Worm (Caenorhabditis elegans) whole organism, late embryonic: ENCODE data around the gene trx-3.

Source experiments
- hlh-13 ChIP-seq: fragments of 200-800 bp; sonication (Bioruptor generic); optimal IDR thresholded peaks from 2 replicates; lab custom pipeline; 2018; ENCODE audit warnings: mild to moderate bottlenecking, missing genetic modification characterization, missing compliant biosample characterization
- lin-11 ChIP-seq: fragments of 200-800 bp; sonication (Bioruptor generic); optimal IDR thresholded peaks from 2 replicates; lab custom pipeline; 2018; ENCODE audit warnings: mild to moderate bottlenecking, missing genetic modification characterization, missing compliant biosample characterization
- odd-2 ChIP-seq: sonication (generic microtip); optimal IDR thresholded peaks from 2 replicates; lab custom pipeline; 2017; ENCODE audit warnings: antibody characterized with exemption, mild to moderate bottlenecking, missing genetic modification characterization, missing compliant biosample characterization
- pha-4 ChIP-seq: fragments of 150-350 bp; optimal IDR thresholded peaks from 2 replicates; lab custom pipeline; 2018; ENCODE audit warnings: missing biosample characterization, missing genetic modification reagents, missing genetic modification characterization
- pros-1 ChIP-seq: fragments of 150-350 bp; optimal IDR thresholded peaks from 2 replicates; lab custom pipeline; 2014; ENCODE audit warnings: missing biosample characterization, missing genetic modification reagents, missing genetic modification characterization

DNA sequence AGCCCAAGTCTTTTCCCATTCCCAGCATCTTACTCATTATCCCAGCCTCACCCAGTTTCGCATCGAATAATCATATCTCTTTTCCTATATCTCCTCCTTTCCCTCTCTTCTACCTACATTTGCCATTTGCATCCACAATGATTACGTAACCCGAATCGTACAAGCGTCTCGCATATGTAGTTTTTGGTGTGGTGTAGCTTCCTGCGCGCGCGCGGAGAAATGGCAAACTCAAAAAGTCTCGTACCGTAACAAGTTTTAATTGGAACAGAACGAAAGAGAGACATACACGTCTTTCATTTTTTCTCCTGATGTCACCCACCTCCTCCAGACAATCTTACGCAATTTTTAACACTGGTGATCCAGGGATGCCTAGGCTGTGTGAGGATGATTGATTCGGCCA lies 39.2 kb downstream of the trx-3 start:
- TF ChIP-seq pros-1 (tag; lab: Kevin White, UChicago), result no peak
- TF ChIP-seq odd-2 (tag; lab: Kevin White, UChicago), result no peak
- no peak for TF ChIP-seq pha-4 (tag; lab: Kevin White, UChicago)
- no peak for TF ChIP-seq hlh-13 (GFP tag; lab: Kevin White, UChicago)
- no peak for TF ChIP-seq lin-11 (tag; lab: Kevin White, UChicago)
